Worm (Caenorhabditis elegans) whole organism, L1 larva: ENCODE data around the gene C33C12.7.

Experiments
- aly-2 ChIP-seq: fragments of 150-350 bp; optimal IDR thresholded peaks from 2 replicates; lab custom pipeline; 2014; ENCODE audit warnings: missing biosample characterization, missing genetic modification characterization
- ceh-82 ChIP-seq, 3 experiments: fragments of 150-350 bp in 1 of 3; sonication (generic microtip) in 2 of 3; optimal IDR thresholded peaks; 2 replicates each; lab custom pipeline; 2014 to 2017; ENCODE audit warnings: missing biosample characterization in 3 of 3, missing genetic modification characterization in 3 of 3
- dpl-1 ChIP-seq, 3 experiments: fragments of 150-350 bp in 2 of 3; sonication (generic microtip) in 1 of 3; optimal IDR thresholded peaks; 2 replicates each; lab custom pipeline; 2014 to 2017; ENCODE audit warnings: missing biosample characterization in 3 of 3, missing genetic modification characterization in 3 of 3, missing genetic modification reagents in 3 of 3
- ets-5 ChIP-seq: fragments of 200-800 bp; sonication (Bioruptor generic); IDR thresholded peaks from 2 replicates; pipeline ENCODE4 v1.3.6; 2022; ENCODE audit warnings: missing genetic modification characterization, missing compliant biosample characterization
- unc-62 ChIP-seq: fragments of 150-350 bp; optimal IDR thresholded peaks from 2 replicates; lab custom pipeline; 2014; ENCODE audit warnings: missing biosample characterization, missing genetic modification reagents, missing genetic modification characterization

ce11 chrII:2215512-2215911 is 40.2 kb upstream of the C33C12.7 start:
- no peak for TF ChIP-seq unc-62 (GFP tag; lab: Kevin White, UChicago)
- no peak for TF ChIP-seq dpl-1 (GFP tag; optimal IDR thresholded peaks at IDR 0.05; lab: Kevin White, UChicago)
- TF ChIP-seq ceh-82 (tag; optimal IDR thresholded peaks at IDR 0.05; lab: Kevin White, UChicago): no peak
- TF ChIP-seq aly-2 (tag; lab: Kevin White, UChicago): no peak
- no peak for TF ChIP-seq ets-5 (GFP tag; lab: Robert Waterston, UW)
